Worm (Caenorhabditis elegans) whole organism, early embryonic: ENCODE data around the gene F40G12.5.
"Not testable (repeated sequence)": the region's sequence is repeated elsewhere in the genome, so short reads cannot be mapped to it uniquely, and the experiment has no call there.

Experiments used
- B0310.2 ChIP-seq: sonication (generic microtip); optimal IDR thresholded peaks from 2 replicates; lab custom pipeline; 2016; ENCODE audit warnings: mild to moderate bottlenecking, missing genetic modification characterization, missing compliant biosample characterization
- F13C5.2 ChIP-seq: sonication (generic microtip); optimal IDR thresholded peaks from 2 replicates; lab custom pipeline; 2017; ENCODE audit warnings: mild to moderate bottlenecking, missing genetic modification characterization, inconsistent platforms, missing compliant biosample characterization
- aly-1 ChIP-seq: sonication (generic microtip); optimal IDR thresholded peaks from 2 replicates; lab custom pipeline; 2016; ENCODE audit warnings: missing genetic modification characterization, missing compliant biosample characterization
- ama-1 ChIP-seq: fragments of 150-350 bp; optimal IDR thresholded peaks from 2 replicates; lab custom pipeline; 2014
- ceh-13 ChIP-seq: fragments of 200-800 bp; sonication (Bioruptor generic); optimal IDR thresholded peaks from 2 replicates; lab custom pipeline; 2018; ENCODE audit warnings: mild to moderate bottlenecking, missing genetic modification characterization, missing compliant biosample characterization
- ceh-36 ChIP-seq: sonication (generic microtip); optimal IDR thresholded peaks from 2 replicates; lab custom pipeline; 2016; ENCODE audit warnings: missing genetic modification characterization, inconsistent platforms, missing compliant biosample characterization
- ets-7 ChIP-seq: sonication (generic microtip); optimal IDR thresholded peaks from 2 replicates; lab custom pipeline; 2016; ENCODE audit warnings: missing genotype, missing genetic modification characterization, missing compliant biosample characterization
- flt-1 ChIP-seq: fragments of 200-800 bp; sonication (Bioruptor generic); IDR thresholded peaks from 2 replicates; pipeline ENCODE4 v1.3.6; 2022; ENCODE audit warnings: missing genetic modification characterization, missing compliant biosample characterization
- hmbx-1 ChIP-seq: sonication (generic microtip); optimal IDR thresholded peaks from 2 replicates; lab custom pipeline; 2016; ENCODE audit warnings: mild to moderate bottlenecking, missing genetic modification characterization, missing compliant biosample characterization
- hmg-4 ChIP-seq: fragments of 200-800 bp; sonication (Bioruptor generic); optimal IDR thresholded peaks from 2 replicates; lab custom pipeline; 2018; ENCODE audit warnings: mild to moderate bottlenecking, missing genetic modification characterization, missing compliant biosample characterization
- hnd-1 ChIP-seq: sonication (generic microtip); optimal IDR thresholded peaks from 2 replicates; lab custom pipeline; 2016; ENCODE audit warnings: missing genetic modification characterization, missing compliant biosample characterization
- pes-1 ChIP-seq: fragments of 200-800 bp; sonication (Bioruptor generic); IDR thresholded peaks from 2 replicates; pipeline ENCODE4 v1.3.6; 2022; ENCODE audit warnings: missing genetic modification reagents, missing genetic modification characterization, missing compliant biosample characterization
- scrt-1 ChIP-seq: fragments of 200-800 bp; sonication (Bioruptor generic); IDR thresholded peaks from 2 replicates; pipeline ENCODE4 v1.3.6; 2022; ENCODE audit warnings: missing genetic modification characterization, missing compliant biosample characterization
- sea-1 ChIP-seq: fragments of 200-800 bp; sonication (Bioruptor generic); conservative IDR thresholded peaks from 2 replicates; pipeline ENCODE4 v1.3.6; 2022; ENCODE audit warnings: missing genetic modification characterization, missing compliant biosample characterization
- tbx-11 ChIP-seq: fragments of 200-800 bp; sonication (Bioruptor generic); IDR thresholded peaks from 2 replicates; pipeline ENCODE4 v1.3.6; 2022; ENCODE audit warnings: missing genetic modification characterization, missing compliant biosample characterization
- tbx-37 ChIP-seq: fragments of 200-800 bp; sonication (Bioruptor generic); conservative IDR thresholded peaks from 2 replicates; pipeline ENCODE4 v1.3.6; 2022; ENCODE audit warnings: missing genetic modification reagents, missing genetic modification characterization, missing compliant biosample characterization
- tra-4 ChIP-seq: sonication (generic microtip); optimal IDR thresholded peaks from 2 replicates; lab custom pipeline; 2017; ENCODE audit warnings: missing genetic modification characterization, missing compliant biosample characterization

F40G12.5 gene

DNA sequence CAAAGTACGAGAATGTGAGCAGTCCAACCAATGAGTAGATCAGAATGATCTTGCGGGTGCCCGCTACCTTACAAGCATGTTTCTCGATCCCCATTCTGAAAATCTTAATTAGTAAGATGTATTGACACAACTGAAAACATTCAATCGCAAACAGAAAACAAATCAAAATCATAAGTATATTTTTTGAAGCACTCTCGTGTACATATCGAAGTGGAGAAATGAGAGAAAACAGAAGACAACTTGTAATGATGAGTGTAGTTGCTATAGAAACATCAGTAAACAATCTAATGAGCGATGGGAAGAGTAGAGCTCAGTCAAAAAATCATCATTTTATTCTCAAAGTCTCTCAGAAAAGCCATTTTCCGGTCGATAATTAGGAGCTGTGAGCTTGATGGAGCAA lies 42.1 kb upstream of the F40G12.5 start, which contains the start of gene F14D7.8:
F14D7.8 (minus strand) TSS at position 101 of the 400 bp plus-strand sequence.
- TF ChIP-seq ama-1 (lab: Kevin White, UChicago) (no peak), ets-7 (tag; lab: Kevin White, UChicago) (no peak), pes-1 (GFP tag; lab: Robert Waterston, UW) (no peak), tra-4 (tag; lab: Kevin White, UChicago) (no peak), ceh-36 (no peak), sea-1 (GFP tag; lab: Robert Waterston, UW) (no peak), hmg-4 (GFP tag; lab: Kevin White, UChicago) (no peak), ceh-13 (no peak), tbx-37 (no peak), hmbx-1 (no peak), F13C5.2 (no peak), B0310.2 (tag; lab: Kevin White, UChicago) (no peak), flt-1 (no peak), tbx-11 (no peak)

DNA sequence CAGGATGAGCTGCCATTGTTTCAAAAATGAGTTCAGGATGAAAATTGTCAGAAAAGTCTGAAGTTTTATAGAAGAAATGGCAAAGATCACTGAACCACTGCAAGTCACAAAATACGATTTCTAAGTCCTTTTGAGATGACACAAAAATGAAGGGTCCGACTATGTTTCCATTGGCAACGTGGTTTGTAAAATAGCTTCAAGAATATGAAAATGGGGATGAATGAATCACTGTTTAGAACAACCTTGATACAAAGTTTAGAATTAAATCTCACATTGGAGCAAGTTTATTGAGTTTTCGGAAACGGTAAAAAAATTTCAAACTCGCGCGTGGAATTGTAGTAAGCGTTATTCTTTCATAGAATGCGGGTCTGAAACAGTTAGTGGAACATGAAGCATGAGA lies 40.5 kb upstream of the F40G12.5 start, which contains the start of gene ddn-3:
ddn-3 (minus strand) TSS at position 101 of the 400 bp plus-strand sequence.
- TF ChIP-seq tbx-11 (no peak), F13C5.2 (no peak), hnd-1 (tag; lab: Kevin White, UChicago) (no peak), hmg-4 (GFP tag; lab: Kevin White, UChicago) (no peak), sea-1 (GFP tag; lab: Robert Waterston, UW) (no peak), ets-7 (tag; lab: Kevin White, UChicago) (no peak), scrt-1 (no peak), tra-4 (tag; lab: Kevin White, UChicago) (no peak), hmbx-1 (no peak), ama-1 (lab: Kevin White, UChicago) (no peak), tbx-37 (no peak), aly-1 (tag; lab: Kevin White, UChicago) (no peak), ceh-13 (no peak)

DNA sequence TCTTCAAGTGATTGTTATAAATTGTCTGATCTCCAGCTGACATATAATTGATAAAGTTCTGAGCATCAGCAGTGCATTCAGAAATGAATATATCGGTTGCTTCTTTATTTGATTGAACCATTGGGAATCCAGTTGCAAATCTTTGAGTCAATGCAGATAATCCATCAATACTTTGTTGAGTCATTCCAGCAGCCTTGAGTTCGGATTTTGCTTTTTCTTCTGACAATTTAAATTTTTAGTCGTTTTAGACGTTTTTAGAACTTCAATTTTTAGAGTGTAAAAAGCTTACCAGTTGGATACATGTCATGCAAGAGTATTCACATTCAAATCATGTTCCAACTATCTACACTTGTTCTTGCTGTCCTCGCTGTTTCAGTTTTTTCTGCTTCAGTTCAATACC lies 39.0 kb upstream of the F40G12.5 start, which contains the start of gene F14D7.14:
F14D7.14 (plus strand) TSS at position 301 of the 400 bp plus-strand sequence.
- TF ChIP-seq F13C5.2; ets-7 (tag; lab: Kevin White, UChicago); hnd-1 (tag; lab: Kevin White, UChicago): not testable (repeated sequence)

- TF ChIP-seq tbx-37; tbx-11; tra-4 (tag; lab: Kevin White, UChicago): not testable (repeated sequence)
Observed at ce11 chrV:14308164-14308563, 37.5 kb upstream of the F40G12.5 start, which contains the start of gene spig-5. spig-5 (plus strand) TSS chrV:14308464.

- TF ChIP-seq ceh-13; tra-4 (tag; lab: Kevin White, UChicago); hnd-1 (tag; lab: Kevin White, UChicago): not testable (repeated sequence)
Observed at ce11 chrV:14306771-14307170, 36.1 kb upstream of the F40G12.5 start, which contains the start of gene spig-4. spig-4 (minus strand) TSS chrV:14306871.

DNA sequence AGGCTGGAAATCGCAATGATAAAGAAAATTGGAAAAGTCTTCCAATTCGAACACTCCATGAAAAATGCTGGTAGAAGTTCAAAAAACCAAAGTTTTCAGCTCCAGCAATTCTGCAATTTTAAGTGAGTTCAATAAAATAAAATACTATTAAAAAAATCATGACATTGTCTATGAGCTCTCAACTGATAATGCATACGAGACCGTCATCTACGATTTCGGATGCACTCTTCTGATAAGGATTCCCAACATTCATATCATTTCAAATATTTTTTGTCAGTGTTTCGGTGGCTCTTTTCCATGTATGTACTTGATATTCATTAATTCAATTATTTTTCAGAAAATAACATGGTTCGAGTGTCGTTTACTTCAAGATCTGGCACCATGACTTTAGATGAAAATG lies 30.4 kb upstream of the F40G12.5 start, which contains the start of gene F14D7.6:
F14D7.6 (plus strand) TSS at position 338 of the 400 bp plus-strand sequence.
- no peak for TF ChIP-seq sea-1 (GFP tag; lab: Robert Waterston, UW)
- TF ChIP-seq tbx-11, result no peak
- no peak for TF ChIP-seq flt-1
- no peak for TF ChIP-seq F13C5.2
- no peak for TF ChIP-seq ceh-36

ce11 chrV:14299569-14300064 lies 29.0 kb upstream of the F40G12.5 start, which contains the start of the genes spig-3 and F14D7.12:
spig-3 (minus strand) TSS chrV:14299669.
F14D7.12 (plus strand) TSS chrV:14300014.
- TF ChIP-seq tra-4 (tag; lab: Kevin White, UChicago) (no peak), tbx-37 (no peak), scrt-1 (no peak), hmbx-1 (no peak), ets-7 (tag; lab: Kevin White, UChicago) (no peak), B0310.2 (tag; lab: Kevin White, UChicago) (no peak), flt-1 (no peak), sea-1 (GFP tag; lab: Robert Waterston, UW) (no peak), tbx-11 (no peak), F13C5.2 (no peak), hmg-4 (GFP tag; lab: Kevin White, UChicago) (no peak), aly-1 (tag; lab: Kevin White, UChicago) (no peak), ama-1 (lab: Kevin White, UChicago) (no peak), ceh-13 (no peak), hnd-1 (tag; lab: Kevin White, UChicago) (no peak), ceh-36 (no peak)

- TF ChIP-seq tbx-37 (no peak), tbx-11 (no peak), tra-4 (tag; lab: Kevin White, UChicago) (no peak), sea-1 (GFP tag; lab: Robert Waterston, UW) (no peak), hnd-1 (tag; lab: Kevin White, UChicago) (no peak), F13C5.2 (no peak), hmg-4 (GFP tag; lab: Kevin White, UChicago) (no peak), hmbx-1 (no peak), pes-1 (GFP tag; lab: Robert Waterston, UW) (no peak), ceh-13 (no peak), aly-1 (tag; lab: Kevin White, UChicago) (no peak), ets-7 (tag; lab: Kevin White, UChicago) (no peak), B0310.2 (tag; lab: Kevin White, UChicago) (no peak), scrt-1 (no peak)
Observed at ce11 chrV:14296499-14296898, 25.9 kb upstream of the F40G12.5 start, which contains the start of gene F14D7.3. F14D7.3 (plus strand) TSS chrV:14296799.
